Fruit fly (Drosophila melanogaster) whole organism, prepupa: ENCODE data around the gene CG32568.

Experiments used
- Blimp-1 ChIP-seq: fragments of 200-800 bp; sonication (Bioruptor generic); optimal IDR thresholded peaks from 3 replicates; lab custom pipeline; 2017; ENCODE audit warnings: missing biosample characterization, missing genetic modification characterization, mild to moderate bottlenecking, moderate library complexity, missing genetic modification reagents
- CG10631 ChIP-seq: fragments of 200-800 bp; sonication (Bioruptor generic); optimal IDR thresholded peaks from 2 replicates; lab custom pipeline; 2016; ENCODE audit warnings: missing biosample characterization, missing genetic modification characterization
- CG10669 ChIP-seq: fragments of 200-800 bp; sonication (Bioruptor generic); optimal IDR thresholded peaks from 3 replicates; lab custom pipeline; 2018; ENCODE audit warnings: missing biosample characterization, mild to moderate bottlenecking, missing genetic modification characterization, moderate library complexity
- CG11294 ChIP-seq: fragments of 200-800 bp; sonication (Bioruptor generic); IDR thresholded peaks from 2 replicates; pipeline ENCODE4 v1.3.6; 2022; ENCODE audit warnings: missing biosample characterization, missing genetic modification characterization
- CG11762 ChIP-seq: fragments of 200-800 bp; sonication (Bioruptor generic); optimal IDR thresholded peaks from 3 replicates; lab custom pipeline; 2016; ENCODE audit warnings: missing biosample characterization, missing genetic modification characterization; ENCODE audit not compliant: insufficient read depth
- CG11902 ChIP-seq: fragments of 200-800 bp; sonication (Bioruptor generic); optimal IDR thresholded peaks from 3 replicates; lab custom pipeline; 2016; ENCODE audit warnings: missing biosample characterization, missing genetic modification characterization
- CG15336 ChIP-seq: fragments of 200-800 bp; sonication (Bioruptor generic); IDR thresholded peaks from 2 replicates; pipeline ENCODE4 v1.3.6; 2022; ENCODE audit warnings: missing biosample characterization, missing genetic modification characterization
- CG1621 ChIP-seq: fragments of 200-800 bp; sonication (Bioruptor generic); optimal IDR thresholded peaks from 3 replicates; lab custom pipeline; 2018; ENCODE audit warnings: missing biosample characterization, mild to moderate bottlenecking, missing genetic modification characterization
- CG16779 ChIP-seq: fragments of 200-800 bp; sonication (Bioruptor generic); optimal IDR thresholded peaks from 3 replicates; lab custom pipeline; 2017; ENCODE audit warnings: missing biosample characterization, mild to moderate bottlenecking, missing genetic modification characterization
- CG3032 ChIP-seq: fragments of 200-800 bp; optimal IDR thresholded peaks from 2 replicates; lab custom pipeline; 2019; ENCODE audit warnings: missing biosample characterization, mild to moderate bottlenecking, missing genetic modification characterization, moderate library complexity
- CG31627 ChIP-seq: fragments of 200-800 bp; sonication (Bioruptor generic); optimal IDR thresholded peaks from 3 replicates; lab custom pipeline; 2016; ENCODE audit warnings: missing biosample characterization, missing genetic modification characterization
- CG32006 ChIP-seq: fragments of 200-800 bp; sonication (Bioruptor generic); optimal IDR thresholded peaks from 3 replicates; lab custom pipeline; 2017; ENCODE audit warnings: missing biosample characterization, mild to moderate bottlenecking, missing genetic modification characterization
- CG34406 ChIP-seq: fragments of 200-800 bp; sonication (Bioruptor generic); optimal IDR thresholded peaks from 3 replicates; lab custom pipeline; 2016; ENCODE audit warnings: missing biosample characterization, missing genetic modification characterization
- CG3919 ChIP-seq: fragments of 200-800 bp; sonication (Bioruptor generic); optimal IDR thresholded peaks from 3 replicates; lab custom pipeline; 2016; ENCODE audit warnings: missing biosample characterization, missing genetic modification characterization
- CG4318 ChIP-seq: fragments of 200-800 bp; sonication (Bioruptor generic); optimal IDR thresholded peaks from 3 replicates; lab custom pipeline; 2017; ENCODE audit warnings: missing biosample characterization, mild to moderate bottlenecking, missing genetic modification characterization
- CG6163 ChIP-seq: fragments of 200-800 bp; sonication (Bioruptor generic); IDR thresholded peaks from 3 replicates; pipeline ENCODE4 v1.3.6; 2022; ENCODE audit warnings: missing biosample characterization, missing genetic modification characterization
- CG6276 ChIP-seq: fragments of 200-800 bp; sonication (Bioruptor generic); optimal IDR thresholded peaks from 2 replicates; lab custom pipeline; 2017; ENCODE audit warnings: missing biosample characterization, mild to moderate bottlenecking, missing genetic modification characterization
- CG6792 ChIP-seq: fragments of 200-800 bp; sonication (Bioruptor generic); optimal IDR thresholded peaks from 3 replicates; lab custom pipeline; 2016; ENCODE audit warnings: missing biosample characterization, missing genetic modification characterization
- CG6808 ChIP-seq: fragments of 200-800 bp; sonication (Bioruptor generic); optimal IDR thresholded peaks from 3 replicates; lab custom pipeline; 2017; ENCODE audit warnings: missing biosample characterization, missing genetic modification characterization, mild to moderate bottlenecking, moderate library complexity, missing genetic modification reagents
- CG6854 ChIP-seq: fragments of 200-800 bp; sonication (Bioruptor generic); optimal IDR thresholded peaks from 2 replicates; lab custom pipeline; 2017; ENCODE audit warnings: missing biosample characterization, mild to moderate bottlenecking, missing genetic modification characterization
- CG7368 ChIP-seq: fragments of 200-800 bp; sonication (Bioruptor generic); optimal IDR thresholded peaks from 3 replicates; lab custom pipeline; 2016; ENCODE audit warnings: missing biosample characterization, missing genetic modification characterization
- CG8119 ChIP-seq: fragments of 200-800 bp; sonication (Bioruptor generic); IDR thresholded peaks from 3 replicates; pipeline ENCODE4 v1.3.6; 2022; ENCODE audit warnings: missing biosample characterization, missing genetic modification characterization
- CG8319 ChIP-seq: fragments of 200-800 bp; sonication (Bioruptor generic); optimal IDR thresholded peaks from 3 replicates; lab custom pipeline; 2016; ENCODE audit warnings: missing biosample characterization, missing genetic modification characterization
- CG8632 ChIP-seq: fragments of 200-800 bp; sonication (Bioruptor generic); optimal IDR thresholded peaks from 3 replicates; lab custom pipeline; 2016; ENCODE audit warnings: missing biosample characterization, missing genetic modification characterization
- CG9139 ChIP-seq: fragments of 200-800 bp; sonication (Bioruptor generic); optimal IDR thresholded peaks from 3 replicates; lab custom pipeline; 2017; ENCODE audit warnings: missing biosample characterization, mild to moderate bottlenecking, missing genetic modification characterization
- Eip75B ChIP-seq: fragments of 200-800 bp; sonication (Bioruptor generic); optimal IDR thresholded peaks from 3 replicates; lab custom pipeline; 2016; ENCODE audit warnings: missing biosample characterization, missing genetic modification characterization
- Eip78C ChIP-seq: fragments of 200-800 bp; sonication (Bioruptor generic); peaks from one replicate; lab custom pipeline; 2016; ENCODE audit warnings: missing biosample characterization, missing genetic modification characterization
- Eip93F ChIP-seq: fragments of 200-800 bp; sonication (Bioruptor generic); optimal IDR thresholded peaks from 2 replicates; lab custom pipeline; 2016; ENCODE audit warnings: missing biosample characterization, mild to moderate bottlenecking, missing genetic modification characterization
- Ets21C ChIP-seq: fragments of 200-800 bp; sonication (Bioruptor generic); optimal IDR thresholded peaks from 3 replicates; lab custom pipeline; 2016; ENCODE audit warnings: missing biosample characterization, missing genetic modification characterization
- Gug ChIP-seq: fragments of 200-800 bp; sonication (Bioruptor generic); IDR thresholded peaks from 2 replicates; pipeline ENCODE4 v1.3.6; 2022; ENCODE audit warnings: missing biosample characterization, missing genetic modification characterization
- Hr38 ChIP-seq: sonication (Bioruptor generic); optimal IDR thresholded peaks from 2 replicates; lab custom pipeline; 2016; ENCODE audit warnings: missing biosample characterization, missing genetic modification characterization
- Hr39 ChIP-seq: fragments of 200-800 bp; sonication (Bioruptor generic); optimal IDR thresholded peaks from 2 replicates; lab custom pipeline; 2016; ENCODE audit warnings: missing biosample characterization, missing genetic modification characterization
- Lpt ChIP-seq: fragments of 200-800 bp; sonication (Bioruptor generic); optimal IDR thresholded peaks from 3 replicates; lab custom pipeline; 2016; ENCODE audit warnings: missing biosample characterization, missing genetic modification characterization
- Met ChIP-seq: fragments of 200-800 bp; sonication (Bioruptor generic); optimal IDR thresholded peaks from 3 replicates; lab custom pipeline; 2016; ENCODE audit warnings: missing biosample characterization, missing genetic modification characterization
- Sox102F ChIP-seq: fragments of 200-800 bp; sonication (Bioruptor generic); optimal IDR thresholded peaks from 2 replicates; lab custom pipeline; 2016; ENCODE audit warnings: missing biosample characterization, mild to moderate bottlenecking, missing genetic modification characterization
- Sox14 ChIP-seq: fragments of 200-800 bp; sonication (Bioruptor generic); optimal IDR thresholded peaks from 3 replicates; lab custom pipeline; 2016; ENCODE audit warnings: missing biosample characterization, missing genetic modification characterization
- Sox15 ChIP-seq: fragments of 200-800 bp; sonication (Bioruptor generic); optimal IDR thresholded peaks from 3 replicates; lab custom pipeline; 2016; ENCODE audit warnings: missing biosample characterization, missing genetic modification characterization
- achi ChIP-seq: fragments of 200-800 bp; sonication (Bioruptor generic); optimal IDR thresholded peaks from 3 replicates; lab custom pipeline; 2016; ENCODE audit warnings: missing biosample characterization, missing genetic modification characterization
- acj6 ChIP-seq: fragments of 200-800 bp; sonication (Bioruptor generic); optimal IDR thresholded peaks from 3 replicates; lab custom pipeline; 2016; ENCODE audit warnings: missing biosample characterization, missing genetic modification characterization
- cyc ChIP-seq: fragments of 200-800 bp; sonication (Bioruptor generic); optimal IDR thresholded peaks from 3 replicates; lab custom pipeline; 2016; ENCODE audit warnings: missing biosample characterization, missing genetic modification characterization
- dac ChIP-seq: fragments of 200-800 bp; sonication (Bioruptor generic); optimal IDR thresholded peaks from 2 replicates; lab custom pipeline; 2017; ENCODE audit warnings: missing biosample characterization, mild to moderate bottlenecking, missing genetic modification characterization
- dsx ChIP-seq: fragments of 200-800 bp; optimal IDR thresholded peaks from 3 replicates; lab custom pipeline; 2019; ENCODE audit warnings: missing biosample characterization, mild to moderate bottlenecking, missing genetic modification characterization, moderate library complexity; ENCODE audit not compliant: poor library complexity, severe bottlenecking
- eg ChIP-seq: fragments of 200-800 bp; sonication (Bioruptor generic); IDR thresholded peaks from 3 replicates; pipeline ENCODE4 v1.3.6; 2022; ENCODE audit warnings: missing biosample characterization, missing genetic modification characterization
- esn ChIP-seq: fragments of 200-800 bp; sonication (Bioruptor generic); optimal IDR thresholded peaks from 2 replicates; lab custom pipeline; 2016; ENCODE audit warnings: missing biosample characterization, mild to moderate bottlenecking, missing genetic modification characterization, moderate library complexity
- fd85E ChIP-seq: fragments of 200-800 bp; sonication (Bioruptor generic); optimal IDR thresholded peaks from 3 replicates; lab custom pipeline; 2016; ENCODE audit warnings: missing biosample characterization, missing genetic modification characterization
- fkh ChIP-seq: fragments of 200-800 bp; sonication (Bioruptor generic); optimal IDR thresholded peaks from 3 replicates; lab custom pipeline; 2017; ENCODE audit warnings: missing biosample characterization, mild to moderate bottlenecking, missing genetic modification characterization, moderate library complexity
- lz ChIP-seq: fragments of 200-800 bp; sonication (Bioruptor generic); optimal IDR thresholded peaks from 3 replicates; lab custom pipeline; 2016; ENCODE audit warnings: missing biosample characterization, missing genetic modification characterization
- net ChIP-seq: fragments of 200-800 bp; sonication (Bioruptor generic); optimal IDR thresholded peaks from 3 replicates; lab custom pipeline; 2016; ENCODE audit warnings: missing biosample characterization, missing genetic modification characterization
- pdm3 ChIP-seq: fragments of 200-800 bp; sonication (Bioruptor generic); optimal IDR thresholded peaks from 3 replicates; lab custom pipeline; 2016; ENCODE audit warnings: missing biosample characterization, missing genetic modification characterization
- salr ChIP-seq, 2 experiments: fragments of 200-800 bp; sonication (Bioruptor generic); optimal IDR thresholded peaks; 3 replicates each; lab custom pipeline; 2016 to 2018; ENCODE audit warnings: missing biosample characterization in 2 of 2, missing genetic modification characterization in 2 of 2, mild to moderate bottlenecking in 1 of 2
- svp ChIP-seq: fragments of 200-800 bp; sonication (Bioruptor generic); peaks from one replicate; lab custom pipeline; 2016; ENCODE audit warnings: missing biosample characterization, missing genetic modification characterization

Gene CG32568

dm6 chrX:16782175-16782916 lies 41.6 kb downstream of the CG32568 start:
- TF ChIP-seq CG31627 (GFP tag; lab: Kevin White, UChicago) (no peak), Hr38 (GFP tag; lab: Kevin White, UChicago) (no peak), Lpt (GFP tag; lab: Kevin White, UChicago) (peak; percentile 56), salr (GFP tag; optimal IDR thresholded peaks at IDR 0.05; lab: Kevin White, UChicago) (peak in 1 of 2 experiments; percentile 59), Eip75B (GFP tag; lab: Kevin White, UChicago) (no peak), CG6854 (GFP tag; lab: Kevin White, UChicago) (no peak), CG11762 (peak; percentile 52), eg (peak; percentile 72), CG4318 (GFP tag; lab: Kevin White, UChicago) (no peak), pdm3 (GFP tag; lab: Kevin White, UChicago) (peak; percentile 38), CG34406 (GFP tag; lab: Kevin White, UChicago) (no peak), CG6808 (no peak), CG11294 (peak; percentile 43; the same call in 1 of the 2 replicates), CG10669 (GFP tag; lab: Kevin White, UChicago) (peak; percentile 22), Sox102F (GFP tag; lab: Kevin White, UChicago) (no peak), dsx (GFP tag; lab: Kevin White, UChicago) (no peak), CG32006 (GFP tag; lab: Kevin White, UChicago) (peak; percentile 64), Sox15 (GFP tag; lab: Kevin White, UChicago) (no peak), CG3032 (tag; lab: Kevin White, UChicago) (peak; percentile 5), CG8632 (GFP tag; lab: Kevin White, UChicago) (no peak), CG11902 (GFP tag; lab: Kevin White, UChicago) (no peak), esn (peak; percentile 7), svp (GFP tag; lab: Kevin White, UChicago) (no peak), achi (GFP tag; lab: Kevin White, UChicago) (peak; percentile 53), CG6792 (GFP tag; lab: Kevin White, UChicago) (peak; percentile 20), CG6163 (GFP tag; lab: Robert Waterston, UW) (peak; percentile 75), CG8319 (GFP tag; lab: Kevin White, UChicago) (no peak), Ets21C (no peak), lz (GFP tag; lab: Kevin White, UChicago) (no peak), CG3919 (GFP tag; lab: Kevin White, UChicago) (peak; percentile 31), net (GFP tag; lab: Kevin White, UChicago) (peak; percentile 51), CG7368 (GFP tag; lab: Kevin White, UChicago) (peak; percentile 20), acj6 (GFP tag; lab: Kevin White, UChicago) (peak; percentile 50), CG8119 (GFP tag; lab: Robert Waterston, UW) (peak; percentile 65), fkh (peak; percentile 55), Eip93F (no peak), Eip78C (GFP tag; lab: Kevin White, UChicago) (peak; percentile 76), CG16779 (tag; lab: Kevin White, UChicago) (no peak), cyc (GFP tag; lab: Kevin White, UChicago) (peak; percentile 6), CG10631 (peak; percentile 5), dac (peak; percentile 18), CG9139 (GFP tag; lab: Kevin White, UChicago) (no peak), CG1621 (tag; lab: Kevin White, UChicago) (no peak), Gug (GFP tag; lab: Robert Waterston, UW) (peak; percentile 53; the same call in 1 of the 2 replicates), CG6276 (GFP tag; lab: Kevin White, UChicago) (peak; percentile 19), fd85E (no peak), Blimp-1 (GFP tag; lab: Kevin White, UChicago) (no peak), Hr39 (GFP tag; lab: Kevin White, UChicago) (no peak), Sox14 (GFP tag; lab: Kevin White, UChicago) (peak; percentile 14), CG15336 (GFP tag; lab: Robert Waterston, UW) (peak; percentile 71), Met (GFP tag; lab: Kevin White, UChicago) (no peak)
